Fruit fly (Drosophila melanogaster): Measurements from ENCODE around the gene Antp.

Gene Antp

DNA sequence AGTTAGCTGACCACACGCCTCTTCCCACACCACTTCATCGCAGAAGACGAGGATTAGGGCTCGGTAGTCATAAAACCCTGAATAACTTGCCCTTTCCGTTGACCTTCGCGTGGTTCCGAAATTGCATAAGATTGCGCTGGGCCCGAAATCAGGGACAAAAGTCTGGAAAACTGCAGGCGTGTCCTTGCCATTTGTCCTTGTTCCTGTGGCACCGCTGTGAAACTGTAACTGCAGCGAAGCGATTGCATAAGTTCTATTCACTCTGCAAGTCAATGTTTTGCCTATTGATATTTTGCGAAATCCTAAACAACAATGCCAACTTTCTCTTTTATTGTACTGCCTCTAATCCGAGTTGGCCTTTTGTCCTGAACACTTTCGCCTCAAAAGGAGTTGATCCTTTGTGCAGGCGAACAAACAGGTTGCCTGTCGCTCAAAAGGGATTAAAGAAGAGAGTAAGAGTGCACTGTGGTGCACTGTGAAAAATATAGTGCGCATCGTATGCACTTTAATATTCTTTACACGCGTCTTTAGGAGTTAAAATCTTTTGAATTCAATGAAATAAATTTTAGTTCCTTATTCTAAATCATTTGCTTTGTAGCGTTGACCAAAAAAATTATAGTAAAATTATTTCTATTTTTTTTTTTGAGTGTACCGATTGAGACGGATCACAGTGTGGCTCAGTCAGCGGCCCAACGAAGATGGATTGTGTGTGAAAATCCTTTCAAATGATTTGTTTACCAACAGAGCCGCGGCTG lies 49.9 kb downstream of the Antp start:
- TF ChIP-seq EcR (GFP tag; optimal IDR thresholded peaks at IDR 0.05) (no peak), psq (optimal IDR thresholded peaks at IDR 0.05) (no peak), CG8478 (optimal IDR thresholded peaks at IDR 0.05) (no peak), Dll (optimal IDR thresholded peaks at IDR 0.05) (no peak), usp (GFP tag; optimal IDR thresholded peaks at IDR 0.05) (no peak), pan (optimal IDR thresholded peaks at IDR 0.05) (no peak)

DNA sequence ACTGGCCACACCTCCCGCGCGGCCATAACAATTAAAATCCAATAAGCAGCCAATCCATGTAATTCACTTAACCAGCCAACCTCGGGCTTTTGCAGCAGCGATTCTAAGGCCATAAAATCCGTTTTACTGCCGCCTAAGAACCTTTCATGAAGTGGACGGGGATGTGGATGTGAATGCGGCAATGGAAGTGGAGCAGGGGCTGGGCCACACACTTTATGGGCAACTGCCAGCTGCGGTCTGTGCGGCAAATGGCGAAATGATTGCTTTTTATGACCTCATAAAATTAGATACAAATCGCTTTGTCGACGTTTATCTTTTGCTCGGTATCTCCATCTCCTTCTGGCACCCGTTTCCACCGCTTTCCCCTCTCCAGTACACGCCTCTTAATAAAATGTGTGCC lies 54.0 kb downstream of the Antp start:
- TF ChIP-seq Dll (optimal IDR thresholded peaks at IDR 0.05) (no peak), pan (optimal IDR thresholded peaks at IDR 0.05) (no peak), CG8478 (optimal IDR thresholded peaks at IDR 0.05) (no peak), usp (GFP tag; optimal IDR thresholded peaks at IDR 0.05) (no peak), EcR (GFP tag; optimal IDR thresholded peaks at IDR 0.05) (no peak), psq (optimal IDR thresholded peaks at IDR 0.05) (no peak)

dm6 chr3R:6939654-6940053 lies 59.4 kb downstream of the Antp start:
- no peak for TF ChIP-seq pan (optimal IDR thresholded peaks at IDR 0.05)
- TF ChIP-seq usp (GFP tag; optimal IDR thresholded peaks at IDR 0.05) = no peak
- no peak for TF ChIP-seq psq (optimal IDR thresholded peaks at IDR 0.05)
- no peak for TF ChIP-seq EcR (GFP tag; optimal IDR thresholded peaks at IDR 0.05)
- no peak for TF ChIP-seq Dll (optimal IDR thresholded peaks at IDR 0.05)
- TF ChIP-seq CG8478 (optimal IDR thresholded peaks at IDR 0.05) = no peak

- TF ChIP-seq CG8478 (optimal IDR thresholded peaks at IDR 0.05) = no peak
- TF ChIP-seq usp (GFP tag; optimal IDR thresholded peaks at IDR 0.05) = no peak
- no peak for TF ChIP-seq Dll (optimal IDR thresholded peaks at IDR 0.05)
- no peak for TF ChIP-seq EcR (GFP tag; optimal IDR thresholded peaks at IDR 0.05)
Observed at dm6 chr3R:6937731-6938130, 61.3 kb downstream of the Antp start.

dm6 chr3R:6935810-6936549 lies 63.0 kb downstream of the Antp start:
- TF ChIP-seq usp (GFP tag; optimal IDR thresholded peaks at IDR 0.05) = no peak
- no peak for TF ChIP-seq psq (optimal IDR thresholded peaks at IDR 0.05)
- no peak for TF ChIP-seq pan (optimal IDR thresholded peaks at IDR 0.05)
- TF ChIP-seq EcR (GFP tag; optimal IDR thresholded peaks at IDR 0.05) = no peak
- no peak for TF ChIP-seq Dll (optimal IDR thresholded peaks at IDR 0.05)
- TF ChIP-seq CG8478 (optimal IDR thresholded peaks at IDR 0.05) = no peak

- no peak for TF ChIP-seq pan (optimal IDR thresholded peaks at IDR 0.05)
Observed at dm6 chr3R:6935208-6935607, 63.8 kb downstream of the Antp start.

DNA sequence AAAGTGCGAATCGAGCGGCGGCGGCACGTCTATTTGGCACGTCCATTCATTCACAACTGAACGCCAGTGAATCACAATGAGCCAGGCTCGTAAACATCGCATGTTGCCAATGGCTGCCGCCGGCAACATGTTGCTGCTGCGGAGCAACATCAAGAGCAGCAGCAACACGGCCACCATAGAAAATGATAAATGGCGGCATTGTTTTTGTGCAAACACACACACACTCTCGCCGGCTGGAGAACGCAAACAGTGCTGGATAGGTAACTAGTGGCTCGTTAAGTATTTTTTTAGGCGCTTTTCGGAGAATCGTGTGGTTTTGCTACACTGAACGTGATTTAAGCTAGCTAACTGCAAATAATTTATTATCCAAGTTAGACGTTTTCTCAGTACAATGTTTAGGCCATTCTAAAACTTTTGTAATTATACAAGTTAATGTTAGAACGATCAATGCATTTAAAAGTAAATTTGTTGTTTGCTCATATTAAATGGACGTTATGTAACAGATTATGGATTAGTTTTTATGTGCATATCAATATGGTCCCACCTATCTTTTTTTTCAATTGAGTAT lies 66.2 kb downstream of the Antp start:
- TF ChIP-seq EcR (GFP tag; optimal IDR thresholded peaks at IDR 0.05) (no peak), Dll (optimal IDR thresholded peaks at IDR 0.05) (no peak), CG8478 (optimal IDR thresholded peaks at IDR 0.05) (no peak), pan (optimal IDR thresholded peaks at IDR 0.05) (no peak), usp (GFP tag; optimal IDR thresholded peaks at IDR 0.05) (no peak), psq (optimal IDR thresholded peaks at IDR 0.05) (no peak)

- TF ChIP-seq usp (GFP tag; optimal IDR thresholded peaks at IDR 0.05) (no peak), Dll (optimal IDR thresholded peaks at IDR 0.05) (no peak), psq (optimal IDR thresholded peaks at IDR 0.05) (no peak), CG8478 (optimal IDR thresholded peaks at IDR 0.05) (no peak), EcR (GFP tag; optimal IDR thresholded peaks at IDR 0.05) (no peak), pan (optimal IDR thresholded peaks at IDR 0.05) (no peak)
Observed at dm6 chr3R:6932040-6932439, 67.0 kb downstream of the Antp start.

DNA sequence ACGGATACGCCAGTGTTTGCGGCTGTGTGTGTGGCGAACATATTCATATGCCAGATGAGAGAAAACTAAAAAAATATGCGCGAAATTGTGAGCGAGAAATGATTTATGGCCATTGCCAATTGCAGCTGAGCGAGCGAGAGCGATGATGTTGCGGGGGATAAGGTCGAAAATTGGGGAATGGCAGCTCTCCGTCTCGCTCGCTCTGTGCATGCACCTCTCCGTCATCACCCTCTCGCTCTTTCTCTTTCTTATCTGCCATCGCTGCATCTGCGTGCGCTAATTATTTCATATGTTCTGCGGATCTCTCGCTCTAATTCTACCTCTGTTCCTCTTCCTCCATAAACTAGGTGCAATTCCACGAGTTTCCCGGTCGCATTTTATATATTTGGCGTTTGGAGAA lies 68.6 kb downstream of the Antp start:
- no peak for TF ChIP-seq usp (GFP tag; optimal IDR thresholded peaks at IDR 0.05)
- TF ChIP-seq psq (optimal IDR thresholded peaks at IDR 0.05) = no peak
- no peak for TF ChIP-seq Dll (optimal IDR thresholded peaks at IDR 0.05)
- no peak for TF ChIP-seq CG8478 (optimal IDR thresholded peaks at IDR 0.05)
- no peak for TF ChIP-seq EcR (GFP tag; optimal IDR thresholded peaks at IDR 0.05)
- TF ChIP-seq pan (optimal IDR thresholded peaks at IDR 0.05) = no peak

- no peak for TF ChIP-seq psq (optimal IDR thresholded peaks at IDR 0.05)
- TF ChIP-seq Dll (optimal IDR thresholded peaks at IDR 0.05) = no peak
- TF ChIP-seq usp (GFP tag; optimal IDR thresholded peaks at IDR 0.05) = no peak
- no peak for TF ChIP-seq CG8478 (optimal IDR thresholded peaks at IDR 0.05)
- no peak for TF ChIP-seq EcR (GFP tag; optimal IDR thresholded peaks at IDR 0.05)
- no peak for TF ChIP-seq pan (optimal IDR thresholded peaks at IDR 0.05)
Observed at dm6 chr3R:6929151-6929550, 69.9 kb downstream of the Antp start.

DNA sequence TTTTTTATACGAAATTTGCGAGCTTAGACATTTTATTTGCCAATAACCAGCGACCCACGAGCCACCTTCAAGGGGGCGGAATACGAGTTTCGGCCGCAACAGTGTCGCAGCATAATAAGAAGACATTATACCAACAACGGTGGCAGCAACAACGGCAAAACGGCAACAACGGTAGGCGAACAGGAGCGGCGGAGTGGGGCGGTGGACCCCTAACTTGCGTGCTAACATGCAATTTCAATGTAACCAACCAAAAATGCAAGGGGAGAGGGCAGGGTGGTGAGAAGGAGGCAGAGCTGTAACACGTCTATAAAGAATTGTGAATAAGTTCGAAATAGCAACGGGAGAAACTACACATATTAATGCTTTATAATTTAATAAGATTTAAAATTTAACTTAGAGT lies 74.8 kb downstream of the Antp start:
- TF ChIP-seq usp (GFP tag; optimal IDR thresholded peaks at IDR 0.05) = no peak
- TF ChIP-seq pan (optimal IDR thresholded peaks at IDR 0.05) = no peak
- no peak for TF ChIP-seq psq (optimal IDR thresholded peaks at IDR 0.05)
- TF ChIP-seq Dll (optimal IDR thresholded peaks at IDR 0.05) = no peak
- TF ChIP-seq CG8478 (optimal IDR thresholded peaks at IDR 0.05) = no peak
- TF ChIP-seq EcR (GFP tag; optimal IDR thresholded peaks at IDR 0.05) = no peak

- TF ChIP-seq pan (optimal IDR thresholded peaks at IDR 0.05) = no peak
- TF ChIP-seq usp (GFP tag; optimal IDR thresholded peaks at IDR 0.05) = no peak
- TF ChIP-seq EcR (GFP tag; optimal IDR thresholded peaks at IDR 0.05) = no peak
- no peak for TF ChIP-seq psq (optimal IDR thresholded peaks at IDR 0.05)
- no peak for TF ChIP-seq CG8478 (optimal IDR thresholded peaks at IDR 0.05)
- TF ChIP-seq Dll (optimal IDR thresholded peaks at IDR 0.05) = no peak
Observed at dm6 chr3R:6923189-6923588, 75.8 kb downstream of the Antp start.

Measured in whole organism.